Worm (Caenorhabditis elegans) whole organism, L2 larva: ENCODE results near the gene slc-28.1.

Source experiments
- C34F6.9 ChIP-seq: fragments of 150-350 bp; optimal IDR thresholded peaks from 2 replicates; lab custom pipeline; 2014; ENCODE audit warnings: missing biosample characterization, missing genetic modification characterization
- F13H6.1 ChIP-seq: sonication (generic microtip); optimal IDR thresholded peaks from 2 replicates; lab custom pipeline; 2016; ENCODE audit warnings: missing genetic modification characterization, missing compliant biosample characterization
- R02D3.7 ChIP-seq: fragments of 150-350 bp; optimal IDR thresholded peaks from 2 replicates; lab custom pipeline; 2014; ENCODE audit warnings: missing biosample characterization, missing genetic modification characterization
- Y55F3AM.14 ChIP-seq: fragments of 200-800 bp; sonication (Bioruptor generic); optimal IDR thresholded peaks from 2 replicates; lab custom pipeline; 2018; ENCODE audit warnings: mild to moderate bottlenecking, missing genetic modification characterization, missing compliant biosample characterization
- ZK546.5 ChIP-seq: sonication (generic microtip); optimal IDR thresholded peaks from 2 replicates; lab custom pipeline; 2017; ENCODE audit warnings: missing biosample characterization, missing genetic modification characterization
- alr-1 ChIP-seq: fragments of 150-350 bp; optimal IDR thresholded peaks from 2 replicates; lab custom pipeline; 2014; ENCODE audit warnings: missing biosample characterization, missing genetic modification characterization
- aly-2 ChIP-seq: fragments of 150-350 bp; optimal IDR thresholded peaks from 2 replicates; lab custom pipeline; 2014; ENCODE audit warnings: missing biosample characterization, missing genetic modification characterization
- ceh-16 ChIP-seq: fragments of 150-350 bp; optimal IDR thresholded peaks from 2 replicates; lab custom pipeline; 2014; ENCODE audit warnings: missing biosample characterization, missing genetic modification characterization
- ceh-82 ChIP-seq: fragments of 150-350 bp; optimal IDR thresholded peaks from 2 replicates; lab custom pipeline; 2014; ENCODE audit warnings: missing biosample characterization, missing genetic modification characterization
- crh-2 ChIP-seq: sonication (generic microtip); optimal IDR thresholded peaks from 2 replicates; lab custom pipeline; 2017; ENCODE audit warnings: missing biosample characterization, missing genetic modification characterization
- dmd-4 ChIP-seq: sonication (generic microtip); optimal IDR thresholded peaks from 2 replicates; lab custom pipeline; 2017; ENCODE audit warnings: missing biosample characterization, missing genetic modification characterization
- elt-1 ChIP-seq: fragments of 150-350 bp; optimal IDR thresholded peaks from 2 replicates; lab custom pipeline; 2014; ENCODE audit warnings: missing biosample characterization, missing genetic modification characterization
- elt-3 ChIP-seq: sonication (generic microtip); optimal IDR thresholded peaks from 2 replicates; lab custom pipeline; 2017; ENCODE audit warnings: missing biosample characterization, missing genetic modification characterization
- fos-1 ChIP-seq: fragments of 150-350 bp; optimal IDR thresholded peaks from 2 replicates; lab custom pipeline; 2014; ENCODE audit warnings: missing biosample characterization, missing genetic modification characterization
- lin-13 ChIP-seq: fragments of 150-350 bp; optimal IDR thresholded peaks from 2 replicates; lab custom pipeline; 2014; ENCODE audit warnings: missing biosample characterization, missing genetic modification reagents, missing genetic modification characterization
- lin-39 ChIP-seq: fragments of 150-350 bp; optimal IDR thresholded peaks from 2 replicates; lab custom pipeline; 2014; ENCODE audit warnings: missing biosample characterization, missing genetic modification reagents, missing genetic modification characterization
- mab-5 ChIP-seq: fragments of 150-350 bp; optimal IDR thresholded peaks from 2 replicates; lab custom pipeline; 2014; ENCODE audit warnings: missing biosample characterization, missing genetic modification characterization
- mbf-1 ChIP-seq: sonication (generic microtip); optimal IDR thresholded peaks from 2 replicates; lab custom pipeline; 2017; ENCODE audit warnings: missing biosample characterization, missing genetic modification characterization
- mdl-1 ChIP-seq, 2 experiments: fragments of 150-350 bp in 1 of 2; sonication (generic microtip) in 1 of 2; optimal IDR thresholded peaks; 2 replicates each; lab custom pipeline; 2017; ENCODE audit warnings: missing biosample characterization in 2 of 2, missing genetic modification characterization in 2 of 2
- nhr-10 ChIP-seq: sonication (generic microtip); optimal IDR thresholded peaks from 2 replicates; lab custom pipeline; 2017; ENCODE audit warnings: missing biosample characterization, missing genetic modification characterization
- nhr-11 ChIP-seq: fragments of 150-350 bp; optimal IDR thresholded peaks from 2 replicates; lab custom pipeline; 2014; ENCODE audit warnings: missing biosample characterization, missing genetic modification characterization
- nhr-129 ChIP-seq: fragments of 150-350 bp; optimal IDR thresholded peaks from 2 replicates; lab custom pipeline; 2014; ENCODE audit warnings: missing biosample characterization, missing genetic modification characterization
- nhr-23 ChIP-seq: fragments of 150-350 bp; optimal IDR thresholded peaks from 2 replicates; lab custom pipeline; 2014; ENCODE audit warnings: missing biosample characterization, missing genetic modification reagents, missing genetic modification characterization
- nhr-237 ChIP-seq: fragments of 150-350 bp; optimal IDR thresholded peaks from 2 replicates; lab custom pipeline; 2014; ENCODE audit warnings: missing biosample characterization, missing genetic modification characterization
- nhr-25 ChIP-seq: fragments of 150-350 bp; sonication (generic microtip); optimal IDR thresholded peaks from 3 replicates; lab custom pipeline; 2014; ENCODE audit warnings: missing biosample characterization, missing genetic modification characterization
- nhr-6 ChIP-seq: fragments of 150-350 bp; optimal IDR thresholded peaks from 2 replicates; lab custom pipeline; 2014; ENCODE audit warnings: missing biosample characterization, missing genetic modification characterization
- nhr-77 ChIP-seq: fragments of 150-350 bp; optimal IDR thresholded peaks from 2 replicates; lab custom pipeline; 2014; ENCODE audit warnings: missing biosample characterization, missing genetic modification characterization
- peb-1 ChIP-seq: fragments of 150-350 bp; optimal IDR thresholded peaks from 2 replicates; lab custom pipeline; 2014; ENCODE audit warnings: missing biosample characterization, missing genetic modification characterization
- skn-1 ChIP-seq: sonication (generic microtip); optimal IDR thresholded peaks from 2 replicates; lab custom pipeline; 2017; ENCODE audit warnings: missing biosample characterization, missing genetic modification characterization
- sma-9 ChIP-seq, 2 experiments: fragments of 150-350 bp in 1 of 2; sonication (generic microtip) in 1 of 2; optimal IDR thresholded peaks; 2 replicates each; lab custom pipeline; 2014 to 2016; ENCODE audit warnings: missing genetic modification characterization in 2 of 2, mild to moderate bottlenecking in 1 of 2, missing biosample characterization in 1 of 2, missing compliant biosample characterization in 1 of 2, missing genetic modification reagents in 1 of 2, moderate library complexity in 1 of 2
- snpc-4 ChIP-seq: fragments of 150-350 bp; optimal IDR thresholded peaks from 2 replicates; lab custom pipeline; 2014; ENCODE audit warnings: missing biosample characterization, missing genetic modification characterization
- unc-39 ChIP-seq: fragments of 150-350 bp; optimal IDR thresholded peaks from 2 replicates; lab custom pipeline; 2014; ENCODE audit warnings: missing biosample characterization, missing genetic modification characterization
- unc-62 ChIP-seq: fragments of 150-350 bp; optimal IDR thresholded peaks from 2 replicates; lab custom pipeline; 2014; ENCODE audit warnings: missing biosample characterization, missing genetic modification reagents, missing genetic modification characterization
- zag-1 ChIP-seq: fragments of 150-350 bp; optimal IDR thresholded peaks from 2 replicates; lab custom pipeline; 2014; ENCODE audit warnings: missing biosample characterization, missing genetic modification characterization
- ztf-1 ChIP-seq: fragments of 200-800 bp; sonication (Bioruptor generic); conservative IDR thresholded peaks from 2 replicates; pipeline ENCODE4 v1.3.6; 2022; ENCODE audit warnings: missing genetic modification characterization, missing compliant biosample characterization
- ztf-11 ChIP-seq: sonication (generic microtip); optimal IDR thresholded peaks from 2 replicates; lab custom pipeline; 2017; ENCODE audit warnings: missing biosample characterization, missing genetic modification characterization
- ztf-4 ChIP-seq: fragments of 150-350 bp; optimal IDR thresholded peaks from 2 replicates; lab custom pipeline; 2014; ENCODE audit warnings: missing biosample characterization, missing genetic modification characterization

slc-28.1 gene

DNA sequence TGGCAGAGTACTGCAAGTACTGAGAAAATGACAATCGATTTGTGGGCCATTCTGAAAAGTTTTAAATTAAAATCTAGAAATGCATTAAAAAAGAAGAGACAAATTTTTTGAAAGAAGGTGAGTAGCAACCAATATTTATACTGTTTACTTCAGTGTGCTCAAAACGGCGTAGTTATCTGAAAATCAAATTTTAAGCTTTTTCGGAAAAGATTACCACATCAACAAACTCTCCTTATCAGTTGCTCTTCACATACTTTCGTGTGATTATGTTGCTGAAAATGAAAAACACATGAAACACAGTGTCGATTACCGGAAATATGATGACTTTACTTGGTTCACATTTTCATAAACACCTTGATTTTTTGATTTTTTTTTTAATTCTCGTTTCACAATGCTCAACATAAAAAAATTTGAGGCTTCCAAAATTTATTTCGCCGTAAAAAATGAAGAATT lies 19.0 kb downstream of the slc-28.1 start, which contains the start of gene lys-7:
TSS of gene lys-7 (minus strand) at position 51 of the 453 bp plus-strand sequence.
- TF ChIP-seq mbf-1 (tag; lab: Kevin White, UChicago), result no peak
- peak; percentile 12 for TF ChIP-seq sma-9 (GFP tag; optimal IDR thresholded peaks at IDR 0.05; lab: Kevin White, UChicago)
- TF ChIP-seq sma-9 (tag; optimal IDR thresholded peaks at IDR 0.05; lab: Kevin White, UChicago), result no peak
- TF ChIP-seq mdl-1 (tag; optimal IDR thresholded peaks at IDR 0.05; lab: Kevin White, UChicago), result no peak

DNA sequence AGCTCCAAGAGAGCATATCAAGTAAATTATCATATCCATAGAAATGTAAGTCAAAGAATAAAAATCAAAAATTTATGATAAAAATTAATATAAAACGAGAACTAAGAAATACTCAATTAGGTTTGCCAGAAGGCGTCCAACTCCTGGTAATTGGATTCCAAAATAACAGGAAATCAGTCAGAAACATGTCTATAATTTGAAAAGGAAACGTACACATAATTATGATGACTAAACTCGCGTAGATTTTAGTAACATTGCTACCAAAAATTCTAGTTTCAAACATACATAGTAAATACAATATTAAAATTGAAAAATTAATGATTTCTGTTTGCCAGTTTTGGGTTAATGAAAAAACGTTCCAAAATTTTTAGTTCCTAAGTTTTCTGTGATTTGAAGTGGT lies 21.1 kb downstream of the slc-28.1 start, which contains the start of gene srbc-33:
TSS of gene srbc-33 (minus strand) at position 101 of the 400 bp plus-strand sequence.
- TF ChIP-seq lin-39 (tag; lab: Kevin White, UChicago), result no peak
- no peak for TF ChIP-seq ZK546.5
- no peak for TF ChIP-seq R02D3.7 (tag; lab: Kevin White, UChicago)
- no peak for TF ChIP-seq nhr-25 (tag; lab: Kevin White, UChicago)
- no peak for TF ChIP-seq nhr-10 (tag; lab: Kevin White, UChicago)
- TF ChIP-seq Y55F3AM.14 (GFP tag; lab: Kevin White, UChicago), result no peak
- TF ChIP-seq aly-2 (tag; lab: Kevin White, UChicago), result no peak
- TF ChIP-seq peb-1, result no peak
- no peak for TF ChIP-seq dmd-4 (tag; lab: Kevin White, UChicago)
- TF ChIP-seq snpc-4, result no peak
- TF ChIP-seq C34F6.9 (tag; lab: Kevin White, UChicago), result no peak
- no peak for TF ChIP-seq skn-1 (tag; lab: Kevin White, UChicago)
- TF ChIP-seq ztf-1 (GFP tag; lab: Robert Waterston, UW), result no peak
- TF ChIP-seq F13H6.1 (tag; lab: Kevin White, UChicago), result no peak
- TF ChIP-seq nhr-6 (tag; lab: Kevin White, UChicago), result no peak
- TF ChIP-seq nhr-11, result no peak
- TF ChIP-seq nhr-23 (tag; lab: Kevin White, UChicago), result no peak
- TF ChIP-seq crh-2 (tag; lab: Kevin White, UChicago), result no peak
- TF ChIP-seq zag-1 (tag; lab: Kevin White, UChicago), result no peak

DNA sequence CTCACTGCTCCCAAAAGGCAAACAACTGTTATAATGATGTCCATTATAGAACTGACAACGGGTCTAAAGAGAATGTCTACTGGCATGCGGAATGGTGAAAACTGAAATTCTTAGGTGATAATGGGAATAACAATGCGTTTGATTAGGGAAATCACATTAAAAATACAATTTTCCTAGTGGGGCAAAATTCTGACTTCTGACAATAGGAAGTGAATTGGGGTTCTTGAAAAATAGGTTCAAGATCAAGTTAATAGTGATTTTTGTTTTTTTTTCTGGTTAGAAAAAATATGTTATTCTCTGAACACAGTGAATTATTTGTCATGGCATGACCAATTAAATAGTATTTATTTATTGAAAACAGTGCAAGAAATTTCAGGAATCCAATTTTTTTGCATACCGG lies 23.2 kb downstream of the slc-28.1 start, which contains the start of gene srbc-32:
TSS of gene srbc-32 (minus strand) at position 101 of the 400 bp plus-strand sequence.
- TF ChIP-seq aly-2 (tag; lab: Kevin White, UChicago), result no peak

DNA sequence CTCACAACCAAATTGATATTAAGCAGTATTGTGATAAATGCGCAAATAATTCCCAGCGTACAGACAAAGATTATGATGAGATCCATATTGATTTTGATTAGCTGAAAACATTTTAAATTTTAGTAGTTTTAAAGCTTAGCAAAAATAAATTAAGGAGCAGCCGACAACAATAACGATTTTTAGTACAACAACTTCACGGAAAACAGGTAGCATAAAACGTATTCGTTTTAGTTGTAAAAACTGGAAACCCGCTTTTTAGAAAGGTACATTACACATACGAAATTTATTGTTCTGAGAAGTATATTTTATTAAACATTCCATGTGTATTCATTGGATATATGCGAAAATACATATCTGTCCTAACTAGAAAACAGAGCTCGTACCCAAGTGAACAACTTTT lies 26.8 kb downstream of the slc-28.1 start, which contains the start of gene srbc-36:
TSS of gene srbc-36 (minus strand) at position 101 of the 400 bp plus-strand sequence.
- no peak for TF ChIP-seq unc-39 (tag; lab: Kevin White, UChicago)
- no peak for TF ChIP-seq mab-5
- no peak for TF ChIP-seq elt-3 (tag; lab: Kevin White, UChicago)
- TF ChIP-seq nhr-237 (tag; lab: Kevin White, UChicago), result no peak
- no peak for TF ChIP-seq ceh-82
- TF ChIP-seq nhr-129, result no peak
- TF ChIP-seq ceh-16 (tag; lab: Kevin White, UChicago), result no peak
- no peak for TF ChIP-seq ztf-1 (GFP tag; lab: Robert Waterston, UW)
- no peak for TF ChIP-seq lin-13 (GFP tag; lab: Kevin White, UChicago)
- no peak for TF ChIP-seq unc-62
- TF ChIP-seq nhr-6 (tag; lab: Kevin White, UChicago), result no peak
- TF ChIP-seq dmd-4 (tag; lab: Kevin White, UChicago), result no peak
- TF ChIP-seq nhr-23 (tag; lab: Kevin White, UChicago), result no peak
- TF ChIP-seq ztf-4 (tag; lab: Kevin White, UChicago), result no peak
- no peak for TF ChIP-seq zag-1 (tag; lab: Kevin White, UChicago)
- TF ChIP-seq skn-1 (tag; lab: Kevin White, UChicago), result no peak

DNA sequence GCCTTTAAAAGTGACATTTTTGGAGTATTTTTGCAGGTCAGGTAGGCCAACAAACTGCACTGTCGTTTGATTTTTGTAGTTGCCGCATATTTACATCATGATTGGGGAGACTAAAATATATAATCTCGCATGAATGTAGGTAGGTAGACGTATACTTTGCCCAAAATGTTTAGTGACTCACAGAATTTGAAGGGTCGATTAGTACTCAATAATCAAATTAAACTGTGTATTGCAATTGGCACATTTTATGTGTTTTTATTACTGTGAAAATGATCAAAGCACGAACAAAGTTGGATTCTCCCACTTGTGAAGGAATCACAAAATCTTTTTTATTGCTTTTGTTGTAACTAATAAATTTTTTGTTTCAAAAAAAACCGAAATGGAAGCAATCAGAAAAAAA lies 33.3 kb downstream of the slc-28.1 start, which contains the start of gene C07G3.15:
TSS of gene C07G3.15 (minus strand) at position 101 of the 400 bp plus-strand sequence.
- no peak for TF ChIP-seq lin-39 (tag; lab: Kevin White, UChicago)
- no peak for TF ChIP-seq elt-1 (tag; lab: Kevin White, UChicago)
- TF ChIP-seq lin-13 (GFP tag; lab: Kevin White, UChicago), result no peak
- TF ChIP-seq ZK546.5, result no peak
- no peak for TF ChIP-seq nhr-77 (tag; lab: Kevin White, UChicago)
- no peak for TF ChIP-seq C34F6.9 (tag; lab: Kevin White, UChicago)
- no peak for TF ChIP-seq unc-39 (tag; lab: Kevin White, UChicago)
- TF ChIP-seq nhr-6 (tag; lab: Kevin White, UChicago), result no peak
- TF ChIP-seq unc-62, result no peak
- no peak for TF ChIP-seq ztf-11 (tag; lab: Kevin White, UChicago)
- TF ChIP-seq skn-1 (tag; lab: Kevin White, UChicago), result no peak
- no peak for TF ChIP-seq nhr-129
- no peak for TF ChIP-seq alr-1
- no peak for TF ChIP-seq fos-1
- no peak for TF ChIP-seq mab-5
